Worm (Caenorhabditis elegans): ENCODE data around the gene set-11.
"Not testable (repeated sequence)": the region's sequence is repeated elsewhere in the genome, so short reads cannot be mapped to it uniquely, and the experiment has no call there.

Gene set-11

DNA sequence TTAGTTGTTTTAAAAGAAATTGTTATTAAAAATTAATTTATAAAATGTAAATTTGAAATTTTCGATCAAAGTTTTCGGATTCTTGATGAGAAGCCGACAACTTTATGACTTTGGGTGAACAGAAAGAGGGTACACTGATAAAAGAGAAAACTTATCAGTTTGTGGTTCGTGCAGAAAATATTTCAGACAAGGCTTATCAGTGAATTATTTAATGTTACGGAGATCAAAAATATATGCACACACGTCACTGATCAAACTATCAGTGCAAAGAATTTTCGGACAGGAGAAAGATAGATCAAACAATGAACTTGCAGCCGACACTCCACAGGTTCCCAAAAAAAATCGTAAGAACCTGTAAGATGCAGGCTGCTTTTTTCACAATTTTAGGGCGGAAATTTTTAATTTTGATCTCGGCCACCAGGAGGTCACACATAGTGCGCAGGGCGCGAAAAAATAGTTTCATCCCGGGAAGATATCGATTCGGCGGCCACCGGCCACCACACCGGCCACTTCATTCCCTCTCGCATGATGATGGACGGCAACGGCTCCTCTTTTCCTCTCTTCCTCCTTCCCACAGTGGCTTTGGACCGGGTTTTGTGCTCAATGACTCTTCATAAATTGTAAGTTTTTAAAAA is 14.7 kb downstream of the set-11 start, which contains the start of gene F22E5.17:
TSS of gene F22E5.17 (plus strand) at position 508 of the 635 bp plus-strand sequence.
- TF ChIP-seq cog-1 (tag; optimal IDR thresholded peaks at IDR 0.05) (no peak), klf-2 (GFP tag; conservative IDR thresholded peaks at IDR 0.05) (no peak), flt-1 (GFP tag; IDR thresholded peaks at IDR 0.05) (no peak), T22C8.4 (GFP tag; IDR thresholded peaks at IDR 0.05) (no peak), tab-1 (GFP tag; IDR thresholded peaks at IDR 0.05) (no peak), ztf-23 (GFP tag; IDR thresholded peaks at IDR 0.05) (no peak), ref-1 (GFP tag; conservative IDR thresholded peaks at IDR 0.05) (no peak), ztf-29 (GFP tag; IDR thresholded peaks at IDR 0.05) (no peak), med-1 (GFP tag; optimal IDR thresholded peaks at IDR 0.05; ENCODE audit: insufficient read depth) (no peak)

DNA sequence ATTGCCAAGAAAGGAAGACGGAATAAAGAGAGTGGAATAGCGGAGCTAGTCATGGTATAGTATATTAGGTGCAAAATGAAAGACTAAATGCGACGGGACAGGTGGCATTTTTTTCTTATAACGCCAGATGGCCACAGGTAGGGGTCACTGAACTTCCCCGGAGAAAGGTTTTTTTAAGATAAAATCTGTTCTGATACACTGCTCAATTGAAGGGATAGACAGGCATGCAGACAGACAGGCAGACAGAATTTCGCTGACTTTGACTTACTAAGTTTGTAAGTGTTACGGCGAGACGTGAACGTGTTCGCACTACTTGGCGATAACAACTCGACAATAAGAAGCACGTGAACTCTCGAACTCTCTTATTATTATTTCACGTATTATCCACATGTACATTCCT is 18.8 kb downstream of the set-11 start, which contains the start of the genes F22E5.20 and F22E5.1:
TSS of gene F22E5.20 (minus strand) at position 101 of the 400 bp plus-strand sequence.
TSS of gene F22E5.1 (plus strand) at position 242 of the 400 bp plus-strand sequence.
- TF ChIP-seq T22C8.4, ztf-23, ztf-29 (GFP tag; IDR thresholded peaks at IDR 0.05): not testable (repeated sequence)

DNA sequence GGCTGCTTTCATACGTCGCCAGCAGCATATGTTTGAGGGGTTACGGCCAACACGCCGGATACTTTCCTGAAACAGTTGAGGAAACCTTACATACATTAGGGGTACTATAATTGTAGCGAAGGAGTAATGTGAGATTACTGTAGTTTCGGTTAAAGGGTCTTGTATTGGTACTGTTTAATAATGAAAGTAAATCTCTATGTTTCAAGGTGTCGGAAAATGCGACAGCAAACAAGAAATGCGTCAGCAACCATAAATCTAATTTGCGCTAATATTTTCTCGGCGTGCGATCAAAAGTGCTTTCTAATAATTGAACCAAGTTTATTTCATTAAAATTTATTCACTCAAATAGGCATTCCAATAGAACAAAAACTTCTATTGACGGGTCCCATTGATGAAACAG is 20.1 kb downstream of the set-11 start, which contains the start of gene sri-57:
TSS of gene sri-57 (minus strand) at position 101 of the 400 bp plus-strand sequence.
- TF ChIP-seq T22C8.4 (GFP tag; IDR thresholded peaks at IDR 0.05); klf-2 (GFP tag; conservative IDR thresholded peaks at IDR 0.05); med-1 (GFP tag; optimal IDR thresholded peaks at IDR 0.05; ENCODE audit: insufficient read depth): not testable (repeated sequence)

DNA sequence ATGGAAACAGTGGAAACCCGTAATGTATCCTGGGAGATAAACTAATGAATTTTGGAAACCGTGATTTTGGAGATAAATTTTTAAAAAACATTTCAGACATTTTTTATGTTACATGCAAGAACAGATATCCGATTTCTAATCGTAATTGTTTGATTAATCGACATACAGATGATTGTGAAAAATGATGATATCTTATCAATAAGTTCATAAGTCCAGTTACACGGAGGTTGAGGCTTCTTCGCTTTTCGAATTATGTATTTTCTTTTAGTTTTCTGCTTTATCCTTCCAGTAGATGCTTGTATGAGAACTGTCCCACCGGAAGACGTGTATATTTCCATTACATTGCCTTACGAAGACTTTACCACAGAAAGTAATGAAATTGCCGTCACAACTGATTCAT is 26.8 kb downstream of the set-11 start, which contains the start of gene F22E5.22:
TSS of gene F22E5.22 (plus strand) at position 301 of the 400 bp plus-strand sequence.
- TF ChIP-seq tab-1 (GFP tag; IDR thresholded peaks at IDR 0.05) (no peak), ref-1 (GFP tag; conservative IDR thresholded peaks at IDR 0.05) (no peak), T22C8.4 (GFP tag; IDR thresholded peaks at IDR 0.05) (no peak), klf-2 (GFP tag; conservative IDR thresholded peaks at IDR 0.05) (no peak), med-1 (GFP tag; optimal IDR thresholded peaks at IDR 0.05; ENCODE audit: insufficient read depth) (no peak), flt-1 (GFP tag; IDR thresholded peaks at IDR 0.05) (no peak), ztf-29 (GFP tag; IDR thresholded peaks at IDR 0.05) (no peak), cog-1 (tag; optimal IDR thresholded peaks at IDR 0.05) (no peak), ztf-23 (GFP tag; IDR thresholded peaks at IDR 0.05) (no peak)

DNA sequence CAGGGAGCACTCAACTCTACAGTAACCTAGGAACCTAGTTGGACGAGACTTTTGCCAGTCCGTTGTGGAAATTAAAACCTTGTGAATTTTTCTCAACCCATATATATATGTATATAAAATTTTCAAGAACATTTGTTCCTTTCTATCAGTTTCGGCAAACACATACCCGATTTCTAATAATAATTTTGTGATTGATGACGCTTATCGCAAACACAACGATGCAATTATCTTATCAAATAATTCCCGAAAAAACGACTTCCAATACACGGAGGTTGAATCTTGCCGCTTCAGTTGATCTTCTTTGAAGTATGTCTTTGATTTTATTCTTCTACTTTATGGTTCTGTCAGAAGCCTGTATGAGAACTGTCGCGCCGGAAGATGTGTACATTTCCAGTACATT is 27.3 kb downstream of the set-11 start, which contains the start of gene F22E5.2:
TSS of gene F22E5.2 (plus strand) at position 301 of the 400 bp plus-strand sequence.
- not testable (repeated sequence) for TF ChIP-seq ztf-23 (GFP tag; IDR thresholded peaks at IDR 0.05); ref-1 (GFP tag; conservative IDR thresholded peaks at IDR 0.05); cog-1 (tag; optimal IDR thresholded peaks at IDR 0.05)

DNA sequence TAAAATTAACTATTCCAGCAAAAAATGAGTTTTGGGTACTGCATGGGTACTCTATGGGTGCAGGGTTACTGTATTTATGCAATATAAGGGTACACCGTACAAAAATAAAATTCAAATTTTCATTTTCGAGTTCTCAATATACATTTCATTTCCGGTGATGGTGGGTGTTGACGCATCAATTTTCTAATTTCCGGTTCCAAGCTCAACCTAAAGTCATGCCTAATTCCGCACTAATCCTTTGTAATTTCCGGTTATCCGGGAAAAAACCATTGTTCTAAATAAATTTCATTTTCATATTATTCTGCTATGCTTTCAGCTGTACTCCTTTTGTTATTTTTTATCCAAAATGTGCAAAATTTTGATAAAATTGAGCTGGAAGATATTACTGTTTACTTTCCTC is 33.0 kb downstream of the set-11 start, which contains the start of gene gcy-21:
TSS of gene gcy-21 (plus strand) at position 301 of the 400 bp plus-strand sequence.
- TF ChIP-seq ref-1 (GFP tag; conservative IDR thresholded peaks at IDR 0.05) (no peak), tab-1 (GFP tag; IDR thresholded peaks at IDR 0.05) (no peak), ztf-29 (GFP tag; IDR thresholded peaks at IDR 0.05) (no peak), T22C8.4 (GFP tag; IDR thresholded peaks at IDR 0.05) (no peak), ztf-23 (GFP tag; IDR thresholded peaks at IDR 0.05) (no peak), med-1 (GFP tag; optimal IDR thresholded peaks at IDR 0.05; ENCODE audit: insufficient read depth) (no peak), flt-1 (GFP tag; IDR thresholded peaks at IDR 0.05) (no peak), cog-1 (tag; optimal IDR thresholded peaks at IDR 0.05) (no peak), klf-2 (GFP tag; conservative IDR thresholded peaks at IDR 0.05) (no peak)

DNA sequence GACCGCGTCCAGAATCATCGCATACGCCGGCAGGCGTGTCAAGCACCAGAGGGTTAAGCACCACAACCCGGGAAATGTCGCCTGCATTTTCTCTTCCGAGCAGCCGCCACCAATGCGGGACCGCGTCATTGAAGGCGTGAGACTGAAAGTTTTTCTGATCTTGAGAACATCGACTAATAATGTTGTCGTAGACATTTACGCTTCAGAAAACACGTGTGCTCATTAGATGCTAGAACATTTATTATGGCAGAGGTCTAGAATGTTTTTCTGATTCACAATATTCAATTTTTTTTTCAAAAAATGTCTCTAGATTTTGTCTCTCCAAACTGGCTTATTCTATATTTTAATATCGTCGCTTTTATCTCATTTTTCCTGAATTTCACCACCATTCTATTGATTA is 35.8 kb downstream of the set-11 start, which contains the start of gene sri-47:
TSS of gene sri-47 (plus strand) at position 301 of the 400 bp plus-strand sequence.
- TF ChIP-seq klf-2 (GFP tag; conservative IDR thresholded peaks at IDR 0.05) (no peak), T22C8.4 (GFP tag; IDR thresholded peaks at IDR 0.05) (no peak), tab-1 (GFP tag; IDR thresholded peaks at IDR 0.05) (no peak), cog-1 (tag; optimal IDR thresholded peaks at IDR 0.05) (no peak), med-1 (GFP tag; optimal IDR thresholded peaks at IDR 0.05; ENCODE audit: insufficient read depth) (no peak), flt-1 (GFP tag; IDR thresholded peaks at IDR 0.05) (no peak), ref-1 (GFP tag; conservative IDR thresholded peaks at IDR 0.05) (no peak), ztf-23 (GFP tag; IDR thresholded peaks at IDR 0.05) (no peak), ztf-29 (GFP tag; IDR thresholded peaks at IDR 0.05) (no peak)

DNA sequence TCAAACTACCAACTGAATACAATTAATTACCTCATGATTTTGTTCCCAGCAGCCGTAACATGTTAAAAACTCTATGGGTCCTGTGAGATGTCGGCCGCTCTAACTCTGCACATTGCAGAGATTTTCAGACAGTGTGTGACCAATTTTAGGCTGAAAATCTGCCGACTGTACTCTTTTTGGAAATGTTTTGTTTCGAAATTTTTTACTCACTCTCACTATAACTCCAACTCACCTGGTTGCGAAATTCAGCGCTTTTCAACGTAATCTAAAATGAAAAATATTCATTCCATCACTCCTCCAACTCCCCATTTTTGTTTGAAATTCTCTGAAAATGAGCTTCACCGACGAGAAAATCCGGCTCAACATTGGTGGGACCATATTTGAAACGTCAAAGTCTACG is 42.8 kb downstream of the set-11 start, which contains the start of the genes F22E5.13 and F22E5.6:
TSS of gene F22E5.13 (minus strand) at position 101 of the 400 bp plus-strand sequence.
TSS of gene F22E5.6 (plus strand) at position 297 of the 400 bp plus-strand sequence.
- TF ChIP-seq flt-1 (GFP tag; IDR thresholded peaks at IDR 0.05), result no peak
- TF ChIP-seq ztf-23 (GFP tag; IDR thresholded peaks at IDR 0.05), result no peak
- TF ChIP-seq T22C8.4 (GFP tag; IDR thresholded peaks at IDR 0.05), result no peak
- TF ChIP-seq ref-1 (GFP tag; conservative IDR thresholded peaks at IDR 0.05), result no peak
- no peak for TF ChIP-seq ztf-29 (GFP tag; IDR thresholded peaks at IDR 0.05)
- TF ChIP-seq cog-1 (tag; optimal IDR thresholded peaks at IDR 0.05), result no peak
- TF ChIP-seq tab-1 (GFP tag; IDR thresholded peaks at IDR 0.05), result no peak
- TF ChIP-seq klf-2 (GFP tag; conservative IDR thresholded peaks at IDR 0.05), result no peak
- TF ChIP-seq med-1 (GFP tag; optimal IDR thresholded peaks at IDR 0.05; ENCODE audit: insufficient read depth), result no peak

DNA sequence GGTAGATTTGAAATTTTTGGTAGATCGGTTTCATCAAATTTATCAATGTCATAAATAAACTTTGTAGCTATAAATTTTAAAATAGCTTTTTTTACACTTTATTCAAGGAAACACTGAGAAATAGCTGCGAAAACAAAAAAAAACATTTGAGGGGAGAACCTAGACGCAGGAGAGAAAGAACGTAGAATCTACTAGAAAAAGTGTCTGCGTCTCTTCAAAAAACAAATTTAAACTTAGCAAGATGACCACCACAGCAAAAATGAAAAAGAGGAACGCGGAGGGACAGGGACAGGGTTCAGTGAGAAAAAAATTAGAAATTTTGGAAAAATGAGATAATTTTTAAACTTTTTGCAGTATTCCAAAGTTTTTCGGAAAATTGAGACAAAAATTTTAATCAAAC is 43.4 kb downstream of the set-11 start:
- no peak for TF ChIP-seq ref-1 (GFP tag; conservative IDR thresholded peaks at IDR 0.05)
- TF ChIP-seq ztf-23 (GFP tag; IDR thresholded peaks at IDR 0.05), result no peak
- no peak for TF ChIP-seq T22C8.4 (GFP tag; IDR thresholded peaks at IDR 0.05)
- no peak for TF ChIP-seq med-1 (GFP tag; optimal IDR thresholded peaks at IDR 0.05; ENCODE audit: insufficient read depth)
- TF ChIP-seq klf-2 (GFP tag; conservative IDR thresholded peaks at IDR 0.05), result no peak
- TF ChIP-seq ztf-29 (GFP tag; IDR thresholded peaks at IDR 0.05), result no peak
- TF ChIP-seq cog-1 (tag; optimal IDR thresholded peaks at IDR 0.05), result no peak
- TF ChIP-seq flt-1 (GFP tag; IDR thresholded peaks at IDR 0.05), result no peak
- no peak for TF ChIP-seq tab-1 (GFP tag; IDR thresholded peaks at IDR 0.05)

Data from whole organism, midembryonic.